Fruit fly (Drosophila melanogaster): ENCODE data around the gene tal-1A.
A peak's percentile ranks its signal among the peaks of the same experiment; 100 is the strongest.

Gene tal-1A

dm6 chr3R:13837807-13838206, 24.9 kb downstream of the tal-1A start, which contains the start of gene Nsf2 (continued):
- TF ChIP-seq pita (GFP tag; optimal IDR thresholded peaks at IDR 0.05), result no peak
- no peak for TF ChIP-seq yki (optimal IDR thresholded peaks at IDR 0.05)
- no peak for TF ChIP-seq dan (GFP tag; IDR thresholded peaks at IDR 0.05)
- no peak for TF ChIP-seq z (GFP tag; IDR thresholded peaks at IDR 0.05)
- no peak for TF ChIP-seq mld (GFP tag; IDR thresholded peaks at IDR 0.05; ENCODE audit: partially characterized antibody)
- TF ChIP-seq kah (GFP tag; optimal IDR thresholded peaks at IDR 0.05), result no peak
- TF ChIP-seq lab (GFP tag; optimal IDR thresholded peaks at IDR 0.05), result no peak
- TF ChIP-seq sob (GFP tag; IDR thresholded peaks at IDR 0.05), result peak; percentile 45; the same call in 1 of the 2 replicates
- TF ChIP-seq gfzf (GFP tag; optimal IDR thresholded peaks at IDR 0.05), result peak; percentile 58
- TF ChIP-seq B-H1 (GFP tag; IDR thresholded peaks at IDR 0.05), result no peak
- no peak for TF ChIP-seq CG2875 (GFP tag; optimal IDR thresholded peaks at IDR 0.05)
- no peak for TF ChIP-seq Jarid2 (GFP tag; optimal IDR thresholded peaks at IDR 0.05)
- no peak for TF ChIP-seq Sox102F (GFP tag; optimal IDR thresholded peaks at IDR 0.05)
- TF ChIP-seq HmgD (GFP tag; optimal IDR thresholded peaks at IDR 0.05), result peak; percentile 74
- TF ChIP-seq CG10462 (GFP tag; optimal IDR thresholded peaks at IDR 0.05), result no peak
- peak; percentile 29 for TF ChIP-seq shn (GFP tag; optimal IDR thresholded peaks at IDR 0.05)
- no peak for TF ChIP-seq Fer3 (tag; optimal IDR thresholded peaks at IDR 0.05)
- TF ChIP-seq CG8388 (GFP tag; optimal IDR thresholded peaks at IDR 0.05), result no peak
- 0 out of 3 replicates have a peak, but pooled peaks have one; percentile 25 for TF ChIP-seq Dbx (GFP tag; IDR thresholded peaks at IDR 0.05)
- no peak for TF ChIP-seq CG11093 (GFP tag; IDR thresholded peaks at IDR 0.05)
- no peak for TF ChIP-seq CG14014 (GFP tag; IDR thresholded peaks at IDR 0.05)
- peak; percentile 55 for TF ChIP-seq Dref (GFP tag; IDR thresholded peaks at IDR 0.05)
- TF ChIP-seq bcd (GFP tag; optimal IDR thresholded peaks at IDR 0.05), result peak; percentile 15
- TF ChIP-seq CG43689 (GFP tag; IDR thresholded peaks at IDR 0.05), result no peak
- TF ChIP-seq Dek (tag; optimal IDR thresholded peaks at IDR 0.05), result no peak
- no peak for TF ChIP-seq fd96Cb (tag; optimal IDR thresholded peaks at IDR 0.05)
- TF ChIP-seq CG8944 (GFP tag; optimal IDR thresholded peaks at IDR 0.05), result no peak
- no peak for TF ChIP-seq h (optimal IDR thresholded peaks at IDR 0.05)
- no peak for TF ChIP-seq CG31388 (GFP tag; optimal IDR thresholded peaks at IDR 0.05)
- TF ChIP-seq CG15479 (GFP tag; optimal IDR thresholded peaks at IDR 0.05), result peak; percentile 90
- TF ChIP-seq Dfd (GFP tag; optimal IDR thresholded peaks at IDR 0.05), result no peak
- TF ChIP-seq caup (GFP tag; optimal IDR thresholded peaks at IDR 0.05; ENCODE audit: severe bottlenecking), result no peak
- TF ChIP-seq H2.0 (GFP tag; IDR thresholded peaks at IDR 0.05), result no peak
- no peak for TF ChIP-seq fu2 (GFP tag; optimal IDR thresholded peaks at IDR 0.05)
- TF ChIP-seq Myb (GFP tag; optimal IDR thresholded peaks at IDR 0.05), result peak; percentile 49
- TF ChIP-seq HHEX (GFP tag; optimal IDR thresholded peaks at IDR 0.05), result no peak
- 0 out of 3 replicates have a peak, but pooled peaks have one; percentile 28 for TF ChIP-seq dysf (GFP tag; IDR thresholded peaks at IDR 0.05)
- TF ChIP-seq Xbp1 (GFP tag; optimal IDR thresholded peaks at IDR 0.05), result peak; percentile 18
- TF ChIP-seq CG33213 (GFP tag; optimal IDR thresholded peaks at IDR 0.05), result peak; percentile 39
- peak; percentile 28; the same call in 1 of the 2 replicates for TF ChIP-seq Scr (GFP tag; IDR thresholded peaks at IDR 0.05; ENCODE audit: partially characterized antibody)
- TF ChIP-seq CG6854 (GFP tag; optimal IDR thresholded peaks at IDR 0.05), result no peak
- TF ChIP-seq CG1529 (GFP tag; optimal IDR thresholded peaks at IDR 0.05), result no peak

- no peak for TF ChIP-seq NfI (GFP tag; optimal IDR thresholded peaks at IDR 0.05)
- TF ChIP-seq CG33213 (GFP tag; optimal IDR thresholded peaks at IDR 0.05), result peak; percentile 45
- peak; percentile 42; the same call in 1 of the 3 replicates for TF ChIP-seq vnd (GFP tag; IDR thresholded peaks at IDR 0.05; ENCODE audit: partially characterized antibody)
- TF ChIP-seq CG17186 (GFP tag; optimal IDR thresholded peaks at IDR 0.05), result peak; percentile 84
- TF ChIP-seq CG12155 (GFP tag; optimal IDR thresholded peaks at IDR 0.05), result peak; percentile 27
- TF ChIP-seq Dref (GFP tag; IDR thresholded peaks at IDR 0.05), result peak; percentile 61
- no peak for TF ChIP-seq CG3281 (GFP tag; optimal IDR thresholded peaks at IDR 0.05)
- TF ChIP-seq CG7963 (GFP tag; IDR thresholded peaks at IDR 0.05; ENCODE audit: partially characterized antibody), result peak; percentile 5; the same call in 1 of the 3 replicates
- 0 out of 3 replicates have a peak, but pooled peaks have one; percentile 45 for TF ChIP-seq Doc3 (GFP tag; IDR thresholded peaks at IDR 0.05; ENCODE audit: partially characterized antibody)
- TF ChIP-seq Mad (GFP tag; optimal IDR thresholded peaks at IDR 0.05), result no peak
- TF ChIP-seq CG31441 (GFP tag; IDR thresholded peaks at IDR 0.05), result 0 out of 2 replicates have a peak, but pooled peaks have one; percentile 11
- peak; percentile 59 for TF ChIP-seq Sry-β (GFP tag; optimal IDR thresholded peaks at IDR 0.05)
- TF ChIP-seq CG3847 (GFP tag; IDR thresholded peaks at IDR 0.05), result peak; percentile 59
Observed at dm6 chr3R:13839883-13840412, 27.0 kb downstream of the tal-1A start, which contains the start of gene CG31495. CG31495 (minus strand) TSS chr3R:13839934.

Data from whole organism, embryonic.